Fruit fly (Drosophila melanogaster) whole organism, embryonic: ENCODE measurements around the gene CG17217.
A peak's percentile ranks its signal among the peaks of the same experiment; 100 is the strongest.

ENCODE experiments used
- CG10366 ChIP-seq: fragments of 200-800 bp; sonication (Bioruptor generic); IDR thresholded peaks from 2 replicates; pipeline ENCODE4 v1.3.6; 2022; ENCODE audit warnings: missing biosample characterization, missing genetic modification characterization
- CG10543 ChIP-seq: fragments of 200-800 bp; sonication (Bioruptor generic); optimal IDR thresholded peaks from 3 replicates; lab custom pipeline; 2017; ENCODE audit warnings: missing biosample characterization, mild to moderate bottlenecking, missing genetic modification characterization, moderate library complexity
- CG10959 ChIP-seq: fragments of 200-800 bp; sonication (Bioruptor generic); IDR thresholded peaks from 2 replicates; pipeline ENCODE4 v1.3.6; 2022; ENCODE audit warnings: missing biosample characterization, missing genetic modification characterization
- CG11247 ChIP-seq: fragments of 200-800 bp; sonication (Bioruptor generic); IDR thresholded peaks from 2 replicates; pipeline ENCODE4 v1.3.6; 2022; ENCODE audit warnings: missing biosample characterization, missing genetic modification characterization
- CG13624 ChIP-seq: fragments of 200-800 bp; sonication (Bioruptor generic); optimal IDR thresholded peaks from 2 replicates; lab custom pipeline; 2016; ENCODE audit warnings: missing biosample characterization, missing genetic modification characterization
- CG13775 ChIP-seq: fragments of 200-800 bp; sonication (Bioruptor generic); optimal IDR thresholded peaks from 3 replicates; lab custom pipeline; 2017; ENCODE audit warnings: missing biosample characterization, mild to moderate bottlenecking, missing genetic modification characterization
- CG15011 ChIP-seq: fragments of 200-800 bp; sonication (Bioruptor generic); optimal IDR thresholded peaks from 3 replicates; lab custom pipeline; 2018; ENCODE audit warnings: missing biosample characterization, mild to moderate bottlenecking, missing genetic modification characterization
- CG15073 ChIP-seq: fragments of 200-800 bp; sonication (Bioruptor generic); optimal IDR thresholded peaks from 2 replicates; lab custom pipeline; 2016; ENCODE audit warnings: missing biosample characterization, missing genetic modification characterization
- CG1529 ChIP-seq: fragments of 200-800 bp; sonication (Bioruptor generic); optimal IDR thresholded peaks from 3 replicates; lab custom pipeline; 2018; ENCODE audit warnings: missing biosample characterization, missing genetic modification characterization
- CG18262 ChIP-seq: fragments of 200-800 bp; optimal IDR thresholded peaks from 3 replicates; lab custom pipeline; 2019; ENCODE audit warnings: missing biosample characterization, mild to moderate bottlenecking, missing genetic modification characterization, moderate library complexity
- CG2129 ChIP-seq: fragments of 200-800 bp; sonication (Bioruptor generic); IDR thresholded peaks from 2 replicates; pipeline ENCODE4 v1.3.6; 2022; ENCODE audit warnings: missing biosample characterization, missing genetic modification characterization; ENCODE audit not compliant: partially characterized antibody
- CG2889 ChIP-seq: fragments of 200-800 bp; sonication (Bioruptor generic); IDR thresholded peaks from 3 replicates; pipeline ENCODE4 v1.3.6; 2022; ENCODE audit warnings: missing biosample characterization, missing genetic modification characterization
- CG31388 ChIP-seq: fragments of 200-800 bp; sonication (Bioruptor generic); optimal IDR thresholded peaks from 2 replicates; lab custom pipeline; 2016; ENCODE audit warnings: missing biosample characterization, missing genetic modification characterization
- CG3995 ChIP-seq: fragments of 200-800 bp; sonication (Bioruptor generic); optimal IDR thresholded peaks from 3 replicates; lab custom pipeline; 2016; ENCODE audit warnings: missing biosample characterization, missing genetic modification characterization
- CG7372 ChIP-seq: fragments of 200-800 bp; sonication (Bioruptor generic); IDR thresholded peaks from 2 replicates; pipeline ENCODE4 v1.3.6; 2022; ENCODE audit warnings: missing biosample characterization, missing genetic modification characterization
- CG7928 ChIP-seq: fragments of 200-800 bp; sonication (Bioruptor generic); optimal IDR thresholded peaks from 2 replicates; lab custom pipeline; 2017; ENCODE audit warnings: missing biosample characterization, mild to moderate bottlenecking, missing genetic modification characterization
- CG8944 ChIP-seq: fragments of 200-800 bp; sonication (Bioruptor generic); optimal IDR thresholded peaks from 3 replicates; lab custom pipeline; 2016; ENCODE audit warnings: missing biosample characterization, missing genetic modification characterization
- CoRest ChIP-seq: fragments of 200-800 bp; sonication (Bioruptor generic); optimal IDR thresholded peaks from 3 replicates; lab custom pipeline; 2018; ENCODE audit warnings: missing biosample characterization, mild to moderate bottlenecking, missing genetic modification characterization, moderate library complexity
- Dll ChIP-seq: fragments of 200-800 bp; sonication (Bioruptor generic); IDR thresholded peaks from 4 replicates; pipeline ENCODE4 v1.3.6; 2022; ENCODE audit warnings: missing biosample characterization, missing genetic modification characterization; ENCODE audit not compliant: partially characterized antibody
- E2f2 ChIP-seq: fragments of 200-800 bp; sonication (Bioruptor generic); IDR thresholded peaks from 2 replicates; pipeline ENCODE4 v1.3.6; 2022; ENCODE audit warnings: missing biosample characterization, missing genetic modification characterization
- HmgZ ChIP-seq: fragments of 200-800 bp; sonication (Bioruptor generic); optimal IDR thresholded peaks from 2 replicates; lab custom pipeline; 2018; ENCODE audit warnings: missing biosample characterization, mild to moderate bottlenecking, missing genetic modification characterization
- Sox100B ChIP-seq: fragments of 200-800 bp; sonication (Bioruptor generic); optimal IDR thresholded peaks from 3 replicates; lab custom pipeline; 2018; ENCODE audit warnings: missing biosample characterization, mild to moderate bottlenecking, missing genetic modification characterization
- Ssrp ChIP-seq: fragments of 200-800 bp; sonication (Bioruptor generic); optimal IDR thresholded peaks from 2 replicates; lab custom pipeline; 2018; ENCODE audit warnings: missing biosample characterization, mild to moderate bottlenecking, missing genetic modification characterization, moderate library complexity
- Trl ChIP-seq, 3 experiments: fragments of >200 bp in 2 of 3; fragments of 200-800 bp in 1 of 3; sonication (Bioruptor generic) in 1 of 3; optimal IDR thresholded peaks; 2 replicates in 1 of 3; 3 replicates in 2 of 3; lab custom pipeline; 2016 to 2017; ENCODE audit warnings: missing biosample characterization in 1 of 3, missing genetic modification characterization in 1 of 3
- al ChIP-seq: fragments of 200-800 bp; sonication (Bioruptor generic); IDR thresholded peaks from 2 replicates; pipeline ENCODE4 v1.3.6; 2022; ENCODE audit warnings: missing biosample characterization, missing genetic modification characterization
- cad ChIP-seq: fragments of >200 bp; optimal IDR thresholded peaks from 2 replicates; lab custom pipeline; 2017; ENCODE audit warnings: missing biosample characterization, missing genetic modification characterization
- disco-r ChIP-seq: fragments of 200-800 bp; sonication (Bioruptor generic); optimal IDR thresholded peaks from 2 replicates; lab custom pipeline; 2016; ENCODE audit warnings: missing biosample characterization, missing genetic modification characterization
- hb ChIP-seq: fragments of 200-800 bp; sonication (Bioruptor generic); IDR thresholded peaks from 3 replicates; pipeline ENCODE4 v1.3.6; 2022; ENCODE audit warnings: missing biosample characterization, missing genetic modification characterization; ENCODE audit not compliant: partially characterized antibody
- lov ChIP-seq, 2 experiments: fragments of 200-800 bp in 1 of 2; fragments of >200 bp in 1 of 2; sonication (Bioruptor generic) in 1 of 2; IDR thresholded peaks in 1 of 2; optimal IDR thresholded peaks in 1 of 2; 2 replicates in 1 of 2; 3 replicates in 1 of 2; pipeline versions ENCODE4 v1.3.6 to Lab custom; 2017 to 2022; ENCODE audit warnings: missing biosample characterization in 1 of 2, missing genetic modification characterization in 1 of 2
- nau ChIP-seq: fragments of 200-800 bp; sonication (Bioruptor generic); optimal IDR thresholded peaks from 3 replicates; lab custom pipeline; 2017; ENCODE audit warnings: missing biosample characterization, mild to moderate bottlenecking, missing genetic modification characterization, missing genetic modification reagents
- slp2 ChIP-seq: fragments of 200-800 bp; sonication (Bioruptor generic); optimal IDR thresholded peaks from 2 replicates; lab custom pipeline; 2016; ENCODE audit warnings: missing biosample characterization, missing genetic modification characterization
- sqz ChIP-seq: fragments of 200-800 bp; sonication (Bioruptor generic); optimal IDR thresholded peaks from 3 replicates; lab custom pipeline; 2018; ENCODE audit warnings: missing biosample characterization, mild to moderate bottlenecking, missing genetic modification characterization
- tap ChIP-seq: fragments of 200-800 bp; optimal IDR thresholded peaks from 3 replicates; lab custom pipeline; 2019; ENCODE audit warnings: missing biosample characterization, mild to moderate bottlenecking, missing genetic modification characterization, moderate library complexity
- tll ChIP-seq, 2 experiments: fragments of 200-800 bp in 1 of 2; fragments of >200 bp in 1 of 2; sonication (Bioruptor generic) in 1 of 2; optimal IDR thresholded peaks; 2 replicates each; lab custom pipeline; 2017 to 2019; ENCODE audit warnings: missing biosample characterization in 2 of 2, missing genetic modification characterization in 2 of 2, mild to moderate bottlenecking in 1 of 2, moderate library complexity in 1 of 2
- unpg ChIP-seq: fragments of 200-800 bp; sonication (Bioruptor generic); optimal IDR thresholded peaks from 3 replicates; lab custom pipeline; 2018; ENCODE audit warnings: missing biosample characterization, mild to moderate bottlenecking, missing genetic modification characterization, moderate library complexity
- yki ChIP-seq: fragments of >200 bp; optimal IDR thresholded peaks from 3 replicates; lab custom pipeline; 2018

Gene CG17217

DNA sequence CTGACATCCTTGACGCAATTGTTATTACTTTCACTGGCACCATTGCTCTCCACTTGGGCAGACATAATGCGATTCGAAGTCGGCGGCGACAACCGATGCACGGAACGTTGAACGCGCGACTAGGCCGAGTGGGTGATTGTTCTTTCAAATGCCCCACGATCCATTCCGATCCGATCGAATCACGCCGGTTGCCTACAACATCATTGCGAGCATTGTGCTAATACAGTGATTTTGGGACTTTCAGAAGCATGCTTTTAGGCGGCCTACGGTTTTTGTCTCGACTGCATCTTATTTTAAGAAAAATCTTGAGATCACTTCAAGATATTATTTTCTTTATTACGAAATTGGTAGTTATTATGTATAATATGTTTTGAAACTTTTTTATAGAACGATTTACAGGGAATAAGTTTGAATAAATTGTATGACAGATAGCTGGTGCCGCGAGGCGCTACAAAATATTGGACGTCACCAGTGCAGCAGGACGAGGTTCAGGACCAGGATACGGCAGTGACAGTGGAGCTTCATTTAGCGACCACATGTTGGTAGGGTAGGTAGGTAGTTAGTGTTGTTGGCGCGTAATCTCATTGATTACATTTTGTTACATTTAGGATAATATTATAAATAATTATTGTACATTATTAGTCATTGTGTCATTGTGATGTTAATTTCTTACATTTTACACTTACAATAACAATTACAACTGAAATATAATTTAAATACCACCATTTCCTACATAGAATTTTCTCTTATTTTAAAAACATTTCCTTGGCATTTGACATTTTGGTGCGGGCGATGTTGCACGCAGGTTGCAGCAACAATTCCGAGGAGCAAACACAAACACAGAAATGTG, 36.9 kb upstream of the CG17217 start, which contains the start of gene rho-6 (continued):
- TF ChIP-seq nau (no peak), lov (optimal IDR thresholded peaks at IDR 0.05; lab: Kevin White, UChicago) (no peak), lov (GFP tag; IDR thresholded peaks at IDR 0.05; lab: Robert Waterston, UW) (no peak), CG13775 (GFP tag; lab: Kevin White, UChicago) (no peak), HmgZ (no peak), tap (no peak), CG3995 (GFP tag; lab: Kevin White, UChicago) (peak; percentile 93), CG13624 (no peak), hb (GFP tag; lab: Robert Waterston, UW) (no peak)

DNA sequence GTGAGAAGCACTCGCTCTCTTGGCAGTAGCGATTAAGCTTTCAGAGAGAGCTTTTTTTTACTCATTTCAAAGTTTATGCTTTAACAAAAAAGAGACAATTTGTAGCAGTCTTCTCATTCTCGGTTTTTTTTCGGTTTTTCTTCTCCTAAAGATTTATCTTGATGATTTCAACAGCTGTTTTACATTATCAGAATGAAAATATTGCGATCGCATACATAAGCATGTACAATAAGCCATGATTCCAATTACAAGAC, 36.3 kb upstream of the CG17217 start:
- TF ChIP-seq CG15073 (GFP tag; lab: Kevin White, UChicago) (no peak), nau (no peak), unpg (GFP tag; lab: Kevin White, UChicago) (no peak), E2f2 (GFP tag; lab: Robert Waterston, UW) (no peak), slp2 (GFP tag; lab: Kevin White, UChicago) (no peak), CG7928 (GFP tag; lab: Kevin White, UChicago) (no peak), CG10959 (GFP tag; lab: Robert Waterston, UW) (no peak), sqz (GFP tag; lab: Kevin White, UChicago) (peak; percentile 13), CG3995 (GFP tag; lab: Kevin White, UChicago) (no peak), CoRest (tag; lab: Kevin White, UChicago) (no peak), CG2129 (GFP tag; lab: Robert Waterston, UW) (no peak), CG2889 (GFP tag; lab: Robert Waterston, UW) (no peak), cad (GFP tag; lab: Kevin White, UChicago) (no peak), Dll (no peak), Trl (optimal IDR thresholded peaks at IDR 0.05; lab: Kevin White, UChicago) (peak; percentile 73 to 84), Trl (GFP tag; optimal IDR thresholded peaks at IDR 0.05; lab: Kevin White, UChicago) (no peak)

dm6 chr2L:12137708-12138107, 32.6 kb upstream of the CG17217 start, which contains the start of gene Gr33a:
TSS of gene Gr33a (plus strand) at chr2L:12138008.
- no peak for TF ChIP-seq CG10543
- no peak for TF ChIP-seq disco-r (GFP tag; lab: Kevin White, UChicago)
- no peak for TF ChIP-seq CG31388
- TF ChIP-seq Sox100B (GFP tag; lab: Kevin White, UChicago) = no peak
- TF ChIP-seq Trl (optimal IDR thresholded peaks at IDR 0.05; lab: Kevin White, UChicago) = no peak
- TF ChIP-seq Trl (GFP tag; optimal IDR thresholded peaks at IDR 0.05; lab: Kevin White, UChicago) = no peak
- TF ChIP-seq CG2889 (GFP tag; lab: Robert Waterston, UW) = no peak
- TF ChIP-seq Ssrp (tag; lab: Kevin White, UChicago) = no peak
- no peak for TF ChIP-seq tll (GFP tag; optimal IDR thresholded peaks at IDR 0.05; lab: Kevin White, UChicago)
- no peak for TF ChIP-seq E2f2 (GFP tag; lab: Robert Waterston, UW)
- no peak for TF ChIP-seq CG7372 (GFP tag; lab: Robert Waterston, UW)
- TF ChIP-seq CG15011 = no peak
- TF ChIP-seq al (GFP tag; lab: Robert Waterston, UW) = no peak
- TF ChIP-seq CG18262 (tag; lab: Kevin White, UChicago) = no peak
- no peak for TF ChIP-seq CG1529 (GFP tag; lab: Kevin White, UChicago)
- TF ChIP-seq CG8944 = no peak
- TF ChIP-seq CG11247 (GFP tag; lab: Robert Waterston, UW) = no peak
- no peak for TF ChIP-seq yki
- TF ChIP-seq CG10366 (GFP tag; lab: Robert Waterston, UW) = no peak
